In genomic region chr3L:6344243-6344642, dm6 we compare ENCODE assay signal across 2 fruit fly cellular contexts.
TF ChIP-seq lines count a peak whose summit lies in the region.

No protein-coding gene starts in this region.

TF ChIP-seq in whole organism, embryonic, 481 proteins besides CTCF, POLR2A, EP300 and RAD21 (continued from another document):
- TF ChIP-seq Ptx1 (GFP tag; IDR thresholded peaks at IDR 0.05; lab: Robert Waterston, UW) (peak; percentile 16; the same call in 1 of the 2 replicates), BEAF-32 (GFP tag; optimal IDR thresholded peaks at IDR 0.05; lab: Kevin White, UChicago) (no peak), row (GFP tag; IDR thresholded peaks at IDR 0.05; lab: Robert Waterston, UW) (peak; percentile 33; the same call in 2 of the 3 replicates), Med (GFP tag; lab: Kevin White, UChicago) (peak; percentile 77), chinmo (GFP tag; IDR thresholded peaks at IDR 0.05; lab: Robert Waterston, UW; ENCODE audit: partially characterized antibody) (no peak), Oli (tag; optimal IDR thresholded peaks at IDR 0.05; lab: Kevin White, UChicago) (no peak), klu (GFP tag; IDR thresholded peaks at IDR 0.05; lab: Robert Waterston, UW) (no peak), bsh (GFP tag; optimal IDR thresholded peaks at IDR 0.05; lab: Kevin White, UChicago) (peak in 1 of 2 experiments; percentile 6), nerfin-2 (GFP tag; IDR thresholded peaks at IDR 0.05; lab: Robert Waterston, UW; ENCODE audit: partially characterized antibody) (no peak), CG15269 (tag; optimal IDR thresholded peaks at IDR 0.05; lab: Kevin White, UChicago) (peak; percentile 15), Sox102F (GFP tag; optimal IDR thresholded peaks at IDR 0.05; lab: Kevin White, UChicago) (peak; percentile 16), ham (GFP tag; IDR thresholded peaks at IDR 0.05; lab: Robert Waterston, UW) (no peak), CG18599 (GFP tag; optimal IDR thresholded peaks at IDR 0.05; lab: Kevin White, UChicago) (peak; percentile 25), CG2678 (tag; optimal IDR thresholded peaks at IDR 0.05; lab: Kevin White, UChicago) (peak; percentile 33), CG11247 (GFP tag; IDR thresholded peaks at IDR 0.05; lab: Robert Waterston, UW) (0 out of 2 replicates have a peak, but pooled peaks have one; percentile 13)

TF ChIP-seq in whole organism, prepupa, 60 proteins besides CTCF, POLR2A, EP300 and RAD21 (continued from another document):
- TF ChIP-seq CG8632 (GFP tag; optimal IDR thresholded peaks at IDR 0.05; lab: Kevin White, UChicago) (no peak), CG6854 (GFP tag; optimal IDR thresholded peaks at IDR 0.05; lab: Kevin White, UChicago) (no peak), CG10631 (GFP tag; optimal IDR thresholded peaks at IDR 0.05; lab: Kevin White, UChicago) (peak; percentile 24), CG1621 (tag; optimal IDR thresholded peaks at IDR 0.05; lab: Kevin White, UChicago) (no peak), topi (GFP tag; optimal IDR thresholded peaks at IDR 0.05; lab: Kevin White, UChicago) (peak; percentile 20), fd59A (GFP tag; optimal IDR thresholded peaks at IDR 0.05; lab: Kevin White, UChicago) (no peak), CG31627 (GFP tag; optimal IDR thresholded peaks at IDR 0.05; lab: Kevin White, UChicago) (peak; percentile 44), Blimp-1 (GFP tag; optimal IDR thresholded peaks at IDR 0.05; lab: Kevin White, UChicago) (no peak), Met (GFP tag; optimal IDR thresholded peaks at IDR 0.05; lab: Kevin White, UChicago) (peak; percentile 17), Hr38 (GFP tag; optimal IDR thresholded peaks at IDR 0.05; lab: Kevin White, UChicago) (no peak), Hr39 (GFP tag; optimal IDR thresholded peaks at IDR 0.05; lab: Kevin White, UChicago) (peak; percentile 47), CG16779 (tag; optimal IDR thresholded peaks at IDR 0.05; lab: Kevin White, UChicago) (no peak), Hr4 (GFP tag; optimal IDR thresholded peaks at IDR 0.05; lab: Kevin White, UChicago) (no peak), Ets96B (tag; optimal IDR thresholded peaks at IDR 0.05; lab: Kevin White, UChicago) (peak; percentile 22), Sox102F (GFP tag; optimal IDR thresholded peaks at IDR 0.05; lab: Kevin White, UChicago) (peak; percentile 21), dsx (GFP tag; optimal IDR thresholded peaks at IDR 0.05; lab: Kevin White, UChicago; ENCODE audit: poor library complexity, severe bottlenecking) (no peak), Eip93F (GFP tag; optimal IDR thresholded peaks at IDR 0.05; lab: Kevin White, UChicago) (no peak), cyc (GFP tag; optimal IDR thresholded peaks at IDR 0.05; lab: Kevin White, UChicago) (peak; percentile 32), net (GFP tag; optimal IDR thresholded peaks at IDR 0.05; lab: Kevin White, UChicago) (no peak), Eip75B (GFP tag; optimal IDR thresholded peaks at IDR 0.05; lab: Kevin White, UChicago) (peak; percentile 3), esn (GFP tag; optimal IDR thresholded peaks at IDR 0.05; lab: Kevin White, UChicago) (peak; percentile 52), salr (GFP tag; optimal IDR thresholded peaks at IDR 0.05; lab: Kevin White, UChicago) (no peak), achi (GFP tag; optimal IDR thresholded peaks at IDR 0.05; lab: Kevin White, UChicago) (peak; percentile 9), Sox14 (GFP tag; optimal IDR thresholded peaks at IDR 0.05; lab: Kevin White, UChicago) (no peak), Smox (GFP tag; optimal IDR thresholded peaks at IDR 0.05; lab: Kevin White, UChicago) (peak; percentile 39), CG11902 (GFP tag; optimal IDR thresholded peaks at IDR 0.05; lab: Kevin White, UChicago) (no peak), OdsH (GFP tag; optimal IDR thresholded peaks at IDR 0.05; lab: Kevin White, UChicago) (peak; percentile 0), ss (GFP tag; optimal IDR thresholded peaks at IDR 0.05; lab: Kevin White, UChicago) (no peak), acj6 (GFP tag; optimal IDR thresholded peaks at IDR 0.05; lab: Kevin White, UChicago) (no peak), eg (GFP tag; IDR thresholded peaks at IDR 0.05; lab: Robert Waterston, UW) (no peak), dac (GFP tag; optimal IDR thresholded peaks at IDR 0.05; lab: Kevin White, UChicago) (no peak), Eip78C (GFP tag; lab: Kevin White, UChicago) (peak; percentile 74), CG34406 (GFP tag; optimal IDR thresholded peaks at IDR 0.05; lab: Kevin White, UChicago) (no peak), CG10669 (GFP tag; optimal IDR thresholded peaks at IDR 0.05; lab: Kevin White, UChicago) (no peak), CG6808 (GFP tag; optimal IDR thresholded peaks at IDR 0.05; lab: Kevin White, UChicago) (no peak)
